Fruit fly (Drosophila melanogaster) whole organism, embryonic: ENCODE measurements around the gene HUWE1.
A peak's percentile ranks its signal among the peaks of the same experiment; 100 is the strongest.

Experiments used
- Bgb ChIP-seq: fragments of 200-800 bp; sonication (Bioruptor generic); IDR thresholded peaks from 2 replicates; pipeline ENCODE4 v1.3.6; 2022; ENCODE audit warnings: missing biosample characterization, missing genetic modification characterization; ENCODE audit not compliant: partially characterized antibody
- Bteb2 ChIP-seq: fragments of 200-800 bp; sonication (Bioruptor generic); optimal IDR thresholded peaks from 2 replicates; lab custom pipeline; 2016; ENCODE audit warnings: missing biosample characterization, missing genetic modification characterization
- CG10209 ChIP-seq: fragments of 200-800 bp; sonication (Bioruptor generic); optimal IDR thresholded peaks from 3 replicates; lab custom pipeline; 2017; ENCODE audit warnings: missing biosample characterization, mild to moderate bottlenecking, missing genetic modification characterization, missing genetic modification reagents
- CG15601 ChIP-seq: fragments of 200-800 bp; sonication (Bioruptor generic); optimal IDR thresholded peaks from 3 replicates; lab custom pipeline; 2019; ENCODE audit warnings: missing biosample characterization, mild to moderate bottlenecking, missing genetic modification characterization, moderate library complexity
- CG1603 ChIP-seq: fragments of 200-800 bp; sonication (Bioruptor generic); optimal IDR thresholded peaks from 2 replicates; lab custom pipeline; 2019; ENCODE audit warnings: missing biosample characterization, mild to moderate bottlenecking, missing genetic modification characterization, moderate library complexity
- CG17912 ChIP-seq: fragments of 200-800 bp; sonication (Bioruptor generic); optimal IDR thresholded peaks from 2 replicates; lab custom pipeline; 2018; ENCODE audit warnings: missing biosample characterization, mild to moderate bottlenecking, missing genetic modification characterization
- CG1832 ChIP-seq: fragments of 200-800 bp; sonication (Bioruptor generic); optimal IDR thresholded peaks from 2 replicates; lab custom pipeline; 2017; ENCODE audit warnings: missing biosample characterization, mild to moderate bottlenecking, missing genetic modification characterization, inconsistent platforms
- CG18619 ChIP-seq: fragments of 200-800 bp; sonication (Bioruptor generic); optimal IDR thresholded peaks from 3 replicates; lab custom pipeline; 2017; ENCODE audit warnings: missing biosample characterization, mild to moderate bottlenecking, missing genetic modification characterization
- CG2678 ChIP-seq: fragments of 200-800 bp; sonication (Bioruptor generic); optimal IDR thresholded peaks from 3 replicates; lab custom pipeline; 2019; ENCODE audit warnings: missing biosample characterization, mild to moderate bottlenecking, missing genetic modification characterization, moderate library complexity
- CG4360 ChIP-seq: fragments of 200-800 bp; sonication (Bioruptor generic); IDR thresholded peaks from 2 replicates; pipeline ENCODE4 v1.3.6; 2022; ENCODE audit warnings: missing biosample characterization, missing genetic modification characterization
- CG6791 ChIP-seq: fragments of 200-800 bp; sonication (Bioruptor generic); IDR thresholded peaks from 3 replicates; pipeline ENCODE4 v1.3.6; 2022; ENCODE audit warnings: missing biosample characterization, missing genetic modification characterization; ENCODE audit not compliant: partially characterized antibody
- CG7372 ChIP-seq: fragments of 200-800 bp; sonication (Bioruptor generic); IDR thresholded peaks from 2 replicates; pipeline ENCODE4 v1.3.6; 2022; ENCODE audit warnings: missing biosample characterization, missing genetic modification characterization
- CG7556 ChIP-seq: fragments of 200-800 bp; sonication (Bioruptor generic); optimal IDR thresholded peaks from 2 replicates; lab custom pipeline; 2017; ENCODE audit warnings: missing biosample characterization, mild to moderate bottlenecking, missing genetic modification characterization
- CG8924 ChIP-seq: fragments of 200-800 bp; optimal IDR thresholded peaks from 3 replicates; lab custom pipeline; 2019; ENCODE audit warnings: missing biosample characterization, mild to moderate bottlenecking, missing genetic modification characterization, moderate library complexity
- CG9932 ChIP-seq: fragments of 200-800 bp; sonication (Bioruptor generic); IDR thresholded peaks from 2 replicates; pipeline ENCODE4 v1.3.6; 2022; ENCODE audit warnings: missing biosample characterization, missing genetic modification characterization
- CHES-1-like ChIP-seq: fragments of 200-800 bp; sonication (Bioruptor generic); optimal IDR thresholded peaks from 2 replicates; lab custom pipeline; 2016; ENCODE audit warnings: missing biosample characterization, missing genetic modification characterization
- Dad ChIP-seq: fragments of 200-800 bp; sonication (Bioruptor generic); optimal IDR thresholded peaks from 3 replicates; lab custom pipeline; 2016; ENCODE audit warnings: missing biosample characterization, missing genetic modification characterization
- Fer2 ChIP-seq: fragments of 200-800 bp; sonication (Bioruptor generic); optimal IDR thresholded peaks from 2 replicates; lab custom pipeline; 2018; ENCODE audit warnings: missing biosample characterization, mild to moderate bottlenecking, missing genetic modification characterization, moderate library complexity
- GATAe ChIP-seq: fragments of 200-800 bp; sonication (Bioruptor generic); conservative IDR thresholded peaks from 2 replicates; pipeline ENCODE4 v1.3.6; 2022; ENCODE audit warnings: missing biosample characterization, missing genetic modification characterization
- Hey ChIP-seq: fragments of 200-800 bp; sonication (Bioruptor generic); optimal IDR thresholded peaks from 3 replicates; lab custom pipeline; 2018; ENCODE audit warnings: missing biosample characterization, mild to moderate bottlenecking, missing genetic modification characterization
- Hmr ChIP-seq: fragments of 200-800 bp; sonication (Bioruptor generic); optimal IDR thresholded peaks from 3 replicates; lab custom pipeline; 2017; ENCODE audit warnings: mild to moderate bottlenecking, missing biosample characterization, missing genetic modification reagents, missing genetic modification characterization
- Mrtf ChIP-seq: fragments of 200-800 bp; sonication (Bioruptor generic); IDR thresholded peaks from 3 replicates; pipeline ENCODE4 v1.3.6; 2022; ENCODE audit warnings: missing biosample characterization, missing genetic modification characterization
- NC2α ChIP-seq: fragments of 200-800 bp; sonication (Bioruptor generic); optimal IDR thresholded peaks from 2 replicates; lab custom pipeline; 2016; ENCODE audit warnings: missing biosample characterization, missing genetic modification characterization
- Poxn ChIP-seq: fragments of 200-800 bp; sonication (Bioruptor generic); IDR thresholded peaks from 2 replicates; pipeline ENCODE4 v1.3.6; 2022; ENCODE audit warnings: missing biosample characterization, missing genetic modification characterization
- amos ChIP-seq: fragments of 200-800 bp; sonication (Bioruptor generic); IDR thresholded peaks from 2 replicates; pipeline ENCODE4 v1.3.6; 2022; ENCODE audit warnings: missing biosample characterization, missing genetic modification characterization; ENCODE audit not compliant: partially characterized antibody
- chif ChIP-seq, 2 experiments: fragments of 200-800 bp; sonication (Bioruptor generic); optimal IDR thresholded peaks; 3 replicates each; lab custom pipeline; 2016; ENCODE audit warnings: missing biosample characterization in 2 of 2, missing genetic modification characterization in 2 of 2
- chinmo ChIP-seq: fragments of 200-800 bp; sonication (Bioruptor generic); IDR thresholded peaks from 4 replicates; pipeline ENCODE4 v1.3.6; 2022; ENCODE audit warnings: missing biosample characterization, missing genetic modification characterization; ENCODE audit not compliant: partially characterized antibody
- corto ChIP-seq: fragments of 200-800 bp; sonication (Bioruptor generic); optimal IDR thresholded peaks from 2 replicates; lab custom pipeline; 2016; ENCODE audit warnings: missing biosample characterization, mild to moderate bottlenecking, missing genetic modification characterization, moderate library complexity
- fru ChIP-seq: fragments of >200 bp; optimal IDR thresholded peaks from 2 replicates; lab custom pipeline; 2017
- gem ChIP-seq: fragments of 200-800 bp; sonication (Bioruptor generic); optimal IDR thresholded peaks from 2 replicates; lab custom pipeline; 2019; ENCODE audit warnings: missing biosample characterization, mild to moderate bottlenecking, missing genetic modification characterization, moderate library complexity
- gt ChIP-seq: fragments of 200-800 bp; sonication (Bioruptor generic); IDR thresholded peaks from 2 replicates; pipeline ENCODE4 v1.3.6; 2022; ENCODE audit warnings: missing biosample characterization, missing genetic modification characterization
- hb ChIP-seq: fragments of 200-800 bp; sonication (Bioruptor generic); IDR thresholded peaks from 3 replicates; pipeline ENCODE4 v1.3.6; 2022; ENCODE audit warnings: missing biosample characterization, missing genetic modification characterization; ENCODE audit not compliant: partially characterized antibody
- ind ChIP-seq: fragments of 200-800 bp; sonication (Bioruptor generic); optimal IDR thresholded peaks from 3 replicates; lab custom pipeline; 2016; ENCODE audit warnings: missing biosample characterization, missing genetic modification characterization
- inv ChIP-seq: fragments of 200-800 bp; sonication (Bioruptor generic); IDR thresholded peaks from 2 replicates; pipeline ENCODE4 v1.3.6; 2022; ENCODE audit warnings: missing biosample characterization, missing genetic modification characterization; ENCODE audit not compliant: partially characterized antibody
- oc ChIP-seq: fragments of 200-800 bp; sonication (Bioruptor generic); optimal IDR thresholded peaks from 2 replicates; lab custom pipeline; 2018; ENCODE audit warnings: missing biosample characterization, mild to moderate bottlenecking, missing genetic modification characterization, moderate library complexity
- pan ChIP-seq, 4 experiments: fragments of >200 bp in 3 of 4; fragments of 200-800 bp in 1 of 4; sonication (Bioruptor generic) in 1 of 4; optimal IDR thresholded peaks in 3 of 4; IDR thresholded peaks in 1 of 4; 2 replicates each; pipeline versions ENCODE4 v1.3.6 to Lab custom; 2017 to 2022; ENCODE audit warnings: missing biosample characterization in 2 of 4, missing genetic modification characterization in 2 of 4, mixed read lengths in 1 of 4
- pho ChIP-seq: fragments of 200-800 bp; sonication (Bioruptor generic); optimal IDR thresholded peaks from 2 replicates; lab custom pipeline; 2016; ENCODE audit warnings: missing biosample characterization, missing genetic modification characterization
- pita ChIP-seq: fragments of 200-800 bp; sonication (Bioruptor generic); optimal IDR thresholded peaks from 2 replicates; lab custom pipeline; 2017; ENCODE audit warnings: missing biosample characterization, mild to moderate bottlenecking, missing genetic modification characterization
- pnt ChIP-seq: fragments of 200-800 bp; sonication (Bioruptor generic); optimal IDR thresholded peaks from 3 replicates; lab custom pipeline; 2016; ENCODE audit warnings: missing biosample characterization, missing genetic modification characterization
- repo ChIP-seq: fragments of 200-800 bp; sonication (Bioruptor generic); optimal IDR thresholded peaks from 2 replicates; lab custom pipeline; 2016; ENCODE audit warnings: missing biosample characterization, missing genetic modification characterization
- sc ChIP-seq, 3 experiments: fragments of >200 bp in 2 of 3; fragments of 200-800 bp in 1 of 3; sonication (Bioruptor generic) in 1 of 3; optimal IDR thresholded peaks; 2 replicates in 2 of 3; 3 replicates in 1 of 3; lab custom pipeline; 2017; ENCODE audit warnings: mild to moderate bottlenecking in 1 of 3, missing biosample characterization in 1 of 3, missing genetic modification characterization in 1 of 3, missing genetic modification reagents in 1 of 3
- sens-2 ChIP-seq: fragments of 200-800 bp; sonication (Bioruptor generic); IDR thresholded peaks from 2 replicates; pipeline ENCODE4 v1.3.6; 2022; ENCODE audit warnings: missing biosample characterization, missing genetic modification characterization
- sob ChIP-seq: fragments of 200-800 bp; sonication (Bioruptor generic); IDR thresholded peaks from 2 replicates; pipeline ENCODE4 v1.3.6; 2022; ENCODE audit warnings: missing biosample characterization, missing genetic modification characterization
- ssp ChIP-seq: fragments of 200-800 bp; sonication (Bioruptor generic); IDR thresholded peaks from 2 replicates; pipeline ENCODE4 v1.3.6; 2022; ENCODE audit warnings: missing biosample characterization, missing genetic modification characterization
- tin ChIP-seq: fragments of 200-800 bp; sonication (Bioruptor generic); optimal IDR thresholded peaks from 3 replicates; lab custom pipeline; 2016; ENCODE audit warnings: missing biosample characterization, missing genetic modification characterization
- tio ChIP-seq: fragments of 200-800 bp; sonication (Bioruptor generic); optimal IDR thresholded peaks from 2 replicates; lab custom pipeline; 2017; ENCODE audit warnings: missing biosample characterization, missing genetic modification characterization, inconsistent platforms
- trem ChIP-seq: fragments of 200-800 bp; optimal IDR thresholded peaks from 3 replicates; lab custom pipeline; 2019; ENCODE audit warnings: missing biosample characterization, mild to moderate bottlenecking, missing genetic modification characterization, moderate library complexity
- vnd ChIP-seq: fragments of 200-800 bp; sonication (Bioruptor generic); IDR thresholded peaks from 3 replicates; pipeline ENCODE4 v1.3.6; 2022; ENCODE audit warnings: missing biosample characterization, missing genetic modification characterization; ENCODE audit not compliant: partially characterized antibody
- wek ChIP-seq: fragments of 200-800 bp; sonication (Bioruptor generic); optimal IDR thresholded peaks from 3 replicates; lab custom pipeline; 2018; ENCODE audit warnings: missing biosample characterization, mild to moderate bottlenecking, missing genetic modification characterization, moderate library complexity

Gene HUWE1

dm6 chrX:15703720-15704206 lies 8.7 kb upstream of the HUWE1 start, which contains the start of the genes Pis and Hap40 (continued):
- TF ChIP-seq CG1603 (tag; lab: Kevin White, UChicago) (peak; percentile 48), Bteb2 (GFP tag; lab: Kevin White, UChicago) (no peak), hb (GFP tag; lab: Robert Waterston, UW) (no peak), CG15601 (tag; lab: Kevin White, UChicago) (peak; percentile 90), CG18619 (GFP tag; lab: Kevin White, UChicago) (peak; percentile 72), CG4360 (GFP tag; lab: Robert Waterston, UW) (no peak), chif (GFP tag; optimal IDR thresholded peaks at IDR 0.05; lab: Kevin White, UChicago) (peak; percentile 7 to 61), pita (GFP tag; lab: Kevin White, UChicago) (no peak), Hmr (GFP tag; lab: Kevin White, UChicago) (no peak), CG9932 (GFP tag; lab: Robert Waterston, UW) (peak; percentile 83), GATAe (GFP tag; lab: Robert Waterston, UW) (no peak; the same call in 1 of the 2 replicates), oc (no peak), wek (GFP tag; lab: Kevin White, UChicago) (no peak), chinmo (GFP tag; lab: Robert Waterston, UW) (no peak), pnt (GFP tag; lab: Kevin White, UChicago) (peak; percentile 73), Mrtf (GFP tag; lab: Robert Waterston, UW) (peak; percentile 67), CG7372 (GFP tag; lab: Robert Waterston, UW) (peak; percentile 49; the same call in 1 of the 2 replicates), pan (optimal IDR thresholded peaks at IDR 0.05; lab: Kevin White, UChicago) (no peak), pan (GFP tag; optimal IDR thresholded peaks at IDR 0.05 in 1 of 2, IDR thresholded peaks at IDR 0.05 in 1 of 2) (peak in 1 of 2 experiments; percentile 53), CHES-1-like (GFP tag; lab: Kevin White, UChicago) (peak; percentile 30), amos (GFP tag; lab: Robert Waterston, UW) (no peak), ind (GFP tag; lab: Kevin White, UChicago) (peak; percentile 80), CG17912 (GFP tag; lab: Kevin White, UChicago) (no peak), Dad (GFP tag; lab: Kevin White, UChicago) (no peak), fru (lab: Kevin White, UChicago) (no peak), gem (peak; percentile 84), Hey (tag; lab: Kevin White, UChicago) (no peak), corto (GFP tag; lab: Kevin White, UChicago) (no peak), ssp (peak; percentile 94), CG8924 (tag; lab: Kevin White, UChicago) (peak; percentile 77), gt (GFP tag; lab: Robert Waterston, UW) (no peak), sens-2 (GFP tag; lab: Robert Waterston, UW) (no peak), CG10209 (peak; percentile 61), sob (GFP tag; lab: Robert Waterston, UW) (peak; percentile 68; the same call in 1 of the 2 replicates), Bgb (no peak), Fer2 (tag; lab: Kevin White, UChicago) (peak; percentile 64), vnd (no peak), inv (GFP tag; lab: Robert Waterston, UW) (no peak), CG1832 (GFP tag; lab: Kevin White, UChicago) (no peak), CG7556 (GFP tag; lab: Kevin White, UChicago) (peak; percentile 47), Poxn (GFP tag; lab: Robert Waterston, UW) (peak; percentile 35; the same call in 1 of the 2 replicates), repo (GFP tag; lab: Kevin White, UChicago) (no peak), pho (peak; percentile 62), tio (GFP tag; lab: Kevin White, UChicago) (no peak), NC2α (GFP tag; lab: Kevin White, UChicago) (no peak), sc (optimal IDR thresholded peaks at IDR 0.05; lab: Kevin White, UChicago) (no peak), sc (GFP tag; optimal IDR thresholded peaks at IDR 0.05; lab: Kevin White, UChicago) (peak; percentile 40), tin (GFP tag; lab: Kevin White, UChicago) (peak; percentile 70), CG2678 (tag; lab: Kevin White, UChicago) (peak; percentile 80), trem (tag; lab: Kevin White, UChicago) (peak; percentile 58), CG6791 (GFP tag; lab: Robert Waterston, UW) (no peak)
